Fruit fly (Drosophila melanogaster): ENCODE data around the gene CG3857.
A peak's percentile ranks its signal among the peaks of the same experiment; 100 is the strongest.

The CG3857 gene

DNA sequence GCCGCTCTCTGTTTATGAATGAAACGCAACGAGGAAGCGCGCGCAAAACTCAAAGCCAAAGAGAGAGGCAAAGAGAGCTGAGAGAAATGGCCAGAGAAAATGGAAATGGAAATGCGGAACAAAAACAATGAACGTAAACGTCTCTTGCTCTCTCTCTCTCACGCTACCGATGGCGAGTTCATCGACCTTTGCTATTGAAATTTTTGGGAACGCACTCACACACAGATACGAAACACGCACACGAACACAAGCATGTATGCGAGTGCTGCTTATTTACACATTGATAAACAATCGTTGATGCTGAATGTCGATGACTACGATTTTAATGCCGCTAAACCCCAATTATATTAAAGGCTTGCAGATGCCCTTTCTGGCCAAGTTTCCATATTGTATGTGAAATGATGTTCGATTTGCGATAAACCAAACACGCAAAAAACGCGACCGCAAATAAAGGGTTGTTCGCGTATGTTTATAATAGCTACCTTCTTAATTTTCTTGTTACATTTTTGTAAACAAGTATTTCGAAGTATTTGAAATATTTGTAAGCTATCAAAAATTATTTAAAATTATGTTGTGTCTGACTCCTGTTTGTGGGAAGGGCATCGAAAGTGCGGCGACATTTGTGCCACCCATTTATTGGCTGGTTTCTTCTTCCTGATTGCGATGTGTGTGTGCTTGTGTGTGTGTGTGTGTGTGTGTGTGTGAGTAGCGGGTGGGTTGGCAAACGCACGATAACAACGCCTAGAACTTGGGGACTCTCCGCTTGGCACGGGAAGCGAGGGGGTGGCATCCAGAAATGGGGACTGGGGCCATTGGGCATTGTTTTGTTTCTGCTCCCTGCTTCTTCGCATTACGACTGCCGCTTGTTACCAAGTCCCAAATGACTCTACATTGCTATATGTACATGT lies 3.8 kb upstream of the CG3857 start (continued):
- TF ChIP-seq CG13624 (GFP tag; optimal IDR thresholded peaks at IDR 0.05) (peak; percentile 63), pan (optimal IDR thresholded peaks at IDR 0.05) (no peak), pan (GFP tag; optimal IDR thresholded peaks at IDR 0.05 in 1 of 2, IDR thresholded peaks at IDR 0.05 in 1 of 2) (peak in 1 of 2 experiments; percentile 63), Elba2 (GFP tag; optimal IDR thresholded peaks at IDR 0.05) (no peak), Dek (tag; optimal IDR thresholded peaks at IDR 0.05) (peak; percentile 68), corto (GFP tag; optimal IDR thresholded peaks at IDR 0.05) (peak; percentile 8), chm (GFP tag; IDR thresholded peaks at IDR 0.05) (no peak), Jarid2 (GFP tag; optimal IDR thresholded peaks at IDR 0.05) (peak; percentile 33), Antp (GFP tag; optimal IDR thresholded peaks at IDR 0.05) (peak; percentile 46), shn (GFP tag; optimal IDR thresholded peaks at IDR 0.05) (peak; percentile 71), Ada2b (GFP tag; IDR thresholded peaks at IDR 0.05) (no peak), so (GFP tag; IDR thresholded peaks at IDR 0.05) (0 out of 3 replicates have a peak, but pooled peaks have one; percentile 39), CG34224 (GFP tag; IDR thresholded peaks at IDR 0.05; ENCODE audit: partially characterized antibody) (no peak), Kr (GFP tag; optimal IDR thresholded peaks at IDR 0.05) (peak; percentile 29), Xbp1 (GFP tag; optimal IDR thresholded peaks at IDR 0.05) (peak; percentile 68), insv (GFP tag; optimal IDR thresholded peaks at IDR 0.05) (no peak), CG7357 (GFP tag; IDR thresholded peaks at IDR 0.05) (no peak), CG9215 (GFP tag; IDR thresholded peaks at IDR 0.05) (peak; percentile 35; the same call in 1 of the 2 replicates), ftz-f1 (GFP tag; optimal IDR thresholded peaks at IDR 0.05) (no peak), wek (GFP tag; optimal IDR thresholded peaks at IDR 0.05) (no peak), NC2β (GFP tag; optimal IDR thresholded peaks at IDR 0.05) (peak; percentile 66), CG4707 (GFP tag; optimal IDR thresholded peaks at IDR 0.05) (peak; percentile 27), Nf-YC (tag; optimal IDR thresholded peaks at IDR 0.05) (peak; percentile 49), HLH54F (GFP tag; optimal IDR thresholded peaks at IDR 0.05) (peak; percentile 67), bbx (GFP tag; IDR thresholded peaks at IDR 0.05; ENCODE audit: partially characterized antibody) (no peak), eve (GFP tag; optimal IDR thresholded peaks at IDR 0.05) (no peak), MTF-1 (GFP tag; optimal IDR thresholded peaks at IDR 0.05; ENCODE audit: borderline replicate concordance) (no peak), HmgZ (tag; optimal IDR thresholded peaks at IDR 0.05) (peak; percentile 73), CG4328 (GFP tag; optimal IDR thresholded peaks at IDR 0.05) (peak; percentile 5), ATbp (GFP tag; optimal IDR thresholded peaks at IDR 0.05) (peak; percentile 79), CG10267 (tag; optimal IDR thresholded peaks at IDR 0.05) (peak; percentile 63), al (GFP tag; IDR thresholded peaks at IDR 0.05) (peak; percentile 37; the same call in 1 of the 2 replicates), scrt (GFP tag; optimal IDR thresholded peaks at IDR 0.05) (peak; percentile 66), Eip74EF (GFP tag; optimal IDR thresholded peaks at IDR 0.05) (peak in 1 of 2 experiments; percentile 82), Optix (GFP tag; IDR thresholded peaks at IDR 0.05) (peak; percentile 59; the same call in 1 of the 3 replicates), CG7556 (GFP tag; optimal IDR thresholded peaks at IDR 0.05) (peak; percentile 89), CG3407 (GFP tag; optimal IDR thresholded peaks at IDR 0.05) (peak; percentile 44), amos (GFP tag; IDR thresholded peaks at IDR 0.05; ENCODE audit: partially characterized antibody) (no peak), sr (GFP tag; IDR thresholded peaks at IDR 0.05) (no peak), CG16863 (GFP tag; optimal IDR thresholded peaks at IDR 0.05) (peak; percentile 77), toy (GFP tag; IDR thresholded peaks at IDR 0.05) (no peak), CG3065 (GFP tag; optimal IDR thresholded peaks at IDR 0.05) (no peak), gce (GFP tag; IDR thresholded peaks at IDR 0.05) (0 out of 3 replicates have a peak, but pooled peaks have one; percentile 5), pzg (GFP tag; optimal IDR thresholded peaks at IDR 0.05) (no peak), lmd (GFP tag; IDR thresholded peaks at IDR 0.05) (peak; percentile 68), CG13123 (GFP tag; optimal IDR thresholded peaks at IDR 0.05) (peak; percentile 3), Lhr (GFP tag; optimal IDR thresholded peaks at IDR 0.05) (peak; percentile 28), otp (GFP tag; IDR thresholded peaks at IDR 0.05) (no peak)

Data from whole organism, embryonic.